Worm (Caenorhabditis elegans): Measurements from ENCODE around the gene C05B5.17.

C05B5.17 gene

DNA sequence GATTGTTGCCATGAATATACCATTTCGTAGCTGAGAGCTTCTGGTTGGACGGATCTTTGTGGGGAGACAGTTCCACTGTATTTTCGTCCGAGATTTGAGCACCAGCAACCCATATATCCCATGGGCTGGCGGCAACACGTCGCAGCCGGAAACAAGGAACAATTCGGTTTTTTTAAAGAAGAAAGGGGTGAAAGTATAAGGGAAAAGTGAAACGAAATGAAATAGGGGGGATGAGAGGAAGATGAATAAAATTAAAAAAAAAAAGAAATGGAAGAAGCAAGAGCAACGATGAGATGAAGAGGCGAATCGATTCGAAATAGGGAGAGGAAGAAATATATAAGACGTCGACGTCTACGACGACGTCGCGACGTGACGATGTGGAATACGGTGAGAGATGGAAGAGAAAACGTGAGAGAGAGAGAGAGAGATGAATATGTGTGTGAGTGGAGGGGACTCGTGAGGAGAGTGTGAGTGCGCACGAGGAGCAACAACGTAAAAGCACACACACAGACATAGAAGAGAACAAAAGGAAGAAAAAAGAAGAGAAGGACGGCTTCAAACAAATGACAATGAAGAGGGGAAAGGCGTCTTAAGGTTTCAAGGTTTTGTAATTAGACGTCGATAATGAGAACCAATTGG is 17.4 kb upstream of the C05B5.17 start, which contains the start of gene rgs-1 (continued):
- peak; percentile 7 to 46 for TF ChIP-seq lsy-2 (tag; optimal IDR thresholded peaks at IDR 0.05)
- TF ChIP-seq swsn-7 (tag; optimal IDR thresholded peaks at IDR 0.05) = peak; percentile 43
- TF ChIP-seq nhr-20 (tag; optimal IDR thresholded peaks at IDR 0.05) = no peak
- TF ChIP-seq grh-1 (GFP tag; IDR thresholded peaks at IDR 0.05) = no peak
- TF ChIP-seq ztf-11 (tag; optimal IDR thresholded peaks at IDR 0.05) = no peak
- TF ChIP-seq pax-3 (tag; optimal IDR thresholded peaks at IDR 0.05) = no peak
- peak; percentile 34 for TF ChIP-seq snpc-4 (tag; optimal IDR thresholded peaks at IDR 0.05)
- no peak for TF ChIP-seq elt-3 (tag; optimal IDR thresholded peaks at IDR 0.05)
- TF ChIP-seq fkh-8 (tag; optimal IDR thresholded peaks at IDR 0.05) = peak; percentile 79
- TF ChIP-seq ceh-82 (tag; optimal IDR thresholded peaks at IDR 0.05) = peak; percentile 3 to 76 (median 11)
- TF ChIP-seq efl-3 (GFP tag; optimal IDR thresholded peaks at IDR 0.05) = no peak
- no peak for TF ChIP-seq fkh-4 (tag; optimal IDR thresholded peaks at IDR 0.05; ENCODE audit: borderline replicate concordance)
- TF ChIP-seq hpl-2 (GFP tag; optimal IDR thresholded peaks at IDR 0.05) = no peak
- no peak for TF ChIP-seq F16B12.6 (tag; optimal IDR thresholded peaks at IDR 0.05)
- no peak for TF ChIP-seq zip-4 (GFP tag; optimal IDR thresholded peaks at IDR 0.05)
- no peak for TF ChIP-seq sup-37 (GFP tag; optimal IDR thresholded peaks at IDR 0.05)
- peak; percentile 24 for TF ChIP-seq skn-1 (tag; optimal IDR thresholded peaks at IDR 0.05)

- TF ChIP-seq zip-4 (GFP tag; optimal IDR thresholded peaks at IDR 0.05) (no peak), C16A3.4 (tag; optimal IDR thresholded peaks at IDR 0.05) (no peak), mab-9 (GFP tag; IDR thresholded peaks at IDR 0.05) (no peak), nhr-90 (tag; optimal IDR thresholded peaks at IDR 0.05; ENCODE audit: poor library complexity) (no peak), fkh-8 (tag; optimal IDR thresholded peaks at IDR 0.05) (no peak), pax-3 (tag; optimal IDR thresholded peaks at IDR 0.05) (no peak), nhr-20 (tag; optimal IDR thresholded peaks at IDR 0.05) (no peak), lin-14 (GFP tag; optimal IDR thresholded peaks at IDR 0.05) (no peak), sox-4 (tag; optimal IDR thresholded peaks at IDR 0.05) (no peak), unc-30 (tag; optimal IDR thresholded peaks at IDR 0.05) (no peak), tlp-1 (tag; optimal IDR thresholded peaks at IDR 0.05) (no peak), nhr-237 (tag; optimal IDR thresholded peaks at IDR 0.05) (no peak), fos-1 (tag; optimal IDR thresholded peaks at IDR 0.05) (no peak), elt-2 (tag; optimal IDR thresholded peaks at IDR 0.05) (no peak), vab-15 (tag; optimal IDR thresholded peaks at IDR 0.05) (no peak), zag-1 (tag; optimal IDR thresholded peaks at IDR 0.05) (no peak), jun-1 (tag; optimal IDR thresholded peaks at IDR 0.05) (no peak), nhr-85 (tag) (no peak), ceh-8 (GFP tag; optimal IDR thresholded peaks at IDR 0.05) (no peak)
Observed at ce11 chrIII:10012136-10012535, 13.0 kb upstream of the C05B5.17 start, which contains the start of gene C05B5.16. Gene C05B5.16, plus strand, starts transcription at chrIII:10012436.

- TF ChIP-seq pag-3 (tag; optimal IDR thresholded peaks at IDR 0.05; ENCODE audit: borderline replicate concordance, insufficient read depth) (no peak), lin-39 (tag; optimal IDR thresholded peaks at IDR 0.05) (no peak), nhr-71 (tag; optimal IDR thresholded peaks at IDR 0.05) (no peak), unc-130 (tag; optimal IDR thresholded peaks at IDR 0.05) (no peak), hlh-4 (tag; optimal IDR thresholded peaks at IDR 0.05) (no peak), snu-23 (GFP tag; optimal IDR thresholded peaks at IDR 0.05) (no peak), fkh-8 (tag; optimal IDR thresholded peaks at IDR 0.05) (no peak)
Observed at ce11 chrIII:10010117-10010516, 11.0 kb upstream of the C05B5.17 start, which contains the start of gene fbxa-155. Gene fbxa-155, minus strand, starts transcription at chrIII:10010217.
